Worm (Caenorhabditis elegans) whole organism, early embryonic: ENCODE results near the gene gpx-3.

Experiments
- B0310.2 ChIP-seq: sonication (generic microtip); optimal IDR thresholded peaks from 2 replicates; lab custom pipeline; 2016; ENCODE audit warnings: mild to moderate bottlenecking, missing genetic modification characterization, missing compliant biosample characterization
- F13C5.2 ChIP-seq: sonication (generic microtip); optimal IDR thresholded peaks from 2 replicates; lab custom pipeline; 2017; ENCODE audit warnings: mild to moderate bottlenecking, missing genetic modification characterization, inconsistent platforms, missing compliant biosample characterization
- aly-1 ChIP-seq: sonication (generic microtip); optimal IDR thresholded peaks from 2 replicates; lab custom pipeline; 2016; ENCODE audit warnings: missing genetic modification characterization, missing compliant biosample characterization
- ama-1 ChIP-seq: fragments of 150-350 bp; optimal IDR thresholded peaks from 2 replicates; lab custom pipeline; 2014
- ceh-13 ChIP-seq: fragments of 200-800 bp; sonication (Bioruptor generic); optimal IDR thresholded peaks from 2 replicates; lab custom pipeline; 2018; ENCODE audit warnings: mild to moderate bottlenecking, missing genetic modification characterization, missing compliant biosample characterization
- ceh-36 ChIP-seq: sonication (generic microtip); optimal IDR thresholded peaks from 2 replicates; lab custom pipeline; 2016; ENCODE audit warnings: missing genetic modification characterization, inconsistent platforms, missing compliant biosample characterization
- ets-7 ChIP-seq: sonication (generic microtip); optimal IDR thresholded peaks from 2 replicates; lab custom pipeline; 2016; ENCODE audit warnings: missing genotype, missing genetic modification characterization, missing compliant biosample characterization
- flt-1 ChIP-seq: fragments of 200-800 bp; sonication (Bioruptor generic); IDR thresholded peaks from 2 replicates; pipeline ENCODE4 v1.3.6; 2022; ENCODE audit warnings: missing genetic modification characterization, missing compliant biosample characterization
- hmbx-1 ChIP-seq: sonication (generic microtip); optimal IDR thresholded peaks from 2 replicates; lab custom pipeline; 2016; ENCODE audit warnings: mild to moderate bottlenecking, missing genetic modification characterization, missing compliant biosample characterization
- hmg-4 ChIP-seq: fragments of 200-800 bp; sonication (Bioruptor generic); optimal IDR thresholded peaks from 2 replicates; lab custom pipeline; 2018; ENCODE audit warnings: mild to moderate bottlenecking, missing genetic modification characterization, missing compliant biosample characterization
- hnd-1 ChIP-seq: sonication (generic microtip); optimal IDR thresholded peaks from 2 replicates; lab custom pipeline; 2016; ENCODE audit warnings: missing genetic modification characterization, missing compliant biosample characterization
- pes-1 ChIP-seq: fragments of 200-800 bp; sonication (Bioruptor generic); IDR thresholded peaks from 2 replicates; pipeline ENCODE4 v1.3.6; 2022; ENCODE audit warnings: missing genetic modification reagents, missing genetic modification characterization, missing compliant biosample characterization
- scrt-1 ChIP-seq: fragments of 200-800 bp; sonication (Bioruptor generic); IDR thresholded peaks from 2 replicates; pipeline ENCODE4 v1.3.6; 2022; ENCODE audit warnings: missing genetic modification characterization, missing compliant biosample characterization
- sea-1 ChIP-seq: fragments of 200-800 bp; sonication (Bioruptor generic); conservative IDR thresholded peaks from 2 replicates; pipeline ENCODE4 v1.3.6; 2022; ENCODE audit warnings: missing genetic modification characterization, missing compliant biosample characterization
- tbx-11 ChIP-seq: fragments of 200-800 bp; sonication (Bioruptor generic); IDR thresholded peaks from 2 replicates; pipeline ENCODE4 v1.3.6; 2022; ENCODE audit warnings: missing genetic modification characterization, missing compliant biosample characterization
- tbx-37 ChIP-seq: fragments of 200-800 bp; sonication (Bioruptor generic); conservative IDR thresholded peaks from 2 replicates; pipeline ENCODE4 v1.3.6; 2022; ENCODE audit warnings: missing genetic modification reagents, missing genetic modification characterization, missing compliant biosample characterization
- tra-4 ChIP-seq: sonication (generic microtip); optimal IDR thresholded peaks from 2 replicates; lab custom pipeline; 2017; ENCODE audit warnings: missing genetic modification characterization, missing compliant biosample characterization

gpx-3 gene

DNA sequence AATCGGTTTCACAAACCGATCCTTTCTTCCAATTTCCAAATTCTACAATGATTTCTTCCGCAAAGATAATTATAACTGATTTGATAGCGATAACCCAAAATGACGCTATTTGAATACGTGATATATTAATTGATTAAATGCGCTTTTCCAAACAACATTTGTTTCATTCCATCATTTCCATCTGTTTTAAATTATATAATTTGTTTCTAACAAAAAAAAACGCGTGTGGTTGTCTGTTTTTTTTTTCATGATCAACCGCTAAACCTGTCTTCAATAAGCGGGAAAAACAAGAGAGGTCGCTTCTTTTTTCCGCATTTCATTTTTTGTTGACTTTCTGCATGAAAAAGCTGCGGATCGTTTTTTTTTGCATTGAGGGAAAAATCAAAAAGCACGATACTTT, 9.6 kb downstream of the gpx-3 start:
- TF ChIP-seq hmg-4 (GFP tag; lab: Kevin White, UChicago) (no peak), B0310.2 (no peak), sea-1 (no peak), tra-4 (tag; lab: Kevin White, UChicago) (no peak), hnd-1 (no peak), hmbx-1 (no peak), tbx-37 (no peak), flt-1 (GFP tag; lab: Robert Waterston, UW) (no peak), scrt-1 (GFP tag; lab: Robert Waterston, UW) (no peak), aly-1 (tag; lab: Kevin White, UChicago) (no peak), pes-1 (GFP tag; lab: Robert Waterston, UW) (no peak), ceh-36 (tag; lab: Kevin White, UChicago) (no peak), ama-1 (lab: Kevin White, UChicago) (no peak), ets-7 (tag; lab: Kevin White, UChicago) (no peak), tbx-11 (no peak), ceh-13 (GFP tag; lab: Kevin White, UChicago) (no peak), F13C5.2 (tag; lab: Kevin White, UChicago) (no peak)

DNA sequence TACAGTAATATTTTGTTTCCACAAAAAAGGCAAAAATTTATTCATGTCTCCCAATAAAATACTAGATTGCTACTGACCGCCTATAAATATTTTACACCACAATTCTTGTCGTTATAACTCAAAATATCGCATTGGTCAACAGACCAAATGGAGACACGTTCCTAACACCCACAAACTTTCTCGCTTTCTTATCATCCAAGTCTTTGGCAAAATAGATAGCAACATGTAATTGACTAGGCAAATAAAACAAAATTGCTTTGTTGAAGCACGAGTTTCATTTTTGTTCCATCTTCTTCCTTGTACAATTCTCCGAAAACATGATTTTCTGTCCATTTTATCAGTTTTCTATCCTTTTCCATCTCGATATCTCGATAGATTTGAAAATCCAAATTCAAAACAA, 14.9 kb downstream of the gpx-3 start:
- TF ChIP-seq aly-1 (tag; lab: Kevin White, UChicago), result no peak
- no peak for TF ChIP-seq ceh-13 (GFP tag; lab: Kevin White, UChicago)
- TF ChIP-seq hmbx-1, result no peak
- no peak for TF ChIP-seq hmg-4 (GFP tag; lab: Kevin White, UChicago)
- TF ChIP-seq flt-1 (GFP tag; lab: Robert Waterston, UW), result no peak
- TF ChIP-seq tra-4 (tag; lab: Kevin White, UChicago), result no peak
- no peak for TF ChIP-seq ceh-36 (tag; lab: Kevin White, UChicago)
- no peak for TF ChIP-seq tbx-37
- TF ChIP-seq pes-1 (GFP tag; lab: Robert Waterston, UW), result no peak
- TF ChIP-seq B0310.2, result no peak
- no peak for TF ChIP-seq hnd-1
- no peak for TF ChIP-seq ets-7 (tag; lab: Kevin White, UChicago)

DNA sequence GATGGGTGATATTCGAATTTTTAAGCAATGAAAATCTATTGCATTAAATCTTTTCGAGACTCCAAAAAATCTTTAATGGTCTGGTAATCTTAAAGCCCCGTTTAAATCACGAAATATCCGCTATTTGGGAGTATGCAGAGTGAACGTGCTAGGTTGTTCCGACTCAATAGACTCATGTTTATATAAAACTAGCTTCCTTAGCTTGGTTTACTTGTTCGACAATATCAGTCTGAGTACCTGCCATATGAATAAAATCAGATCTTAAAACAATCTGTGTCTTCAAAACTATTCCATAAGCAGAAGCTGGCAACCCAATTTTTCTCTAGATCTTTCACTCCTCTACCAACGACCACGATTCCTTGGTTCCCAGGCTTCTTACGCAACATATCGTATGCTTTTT, 15.4 kb downstream of the gpx-3 start:
- no peak for TF ChIP-seq flt-1 (GFP tag; lab: Robert Waterston, UW)
- no peak for TF ChIP-seq tbx-11
- no peak for TF ChIP-seq hnd-1
- no peak for TF ChIP-seq B0310.2
- no peak for TF ChIP-seq sea-1
- TF ChIP-seq ceh-36 (tag; lab: Kevin White, UChicago), result no peak
- no peak for TF ChIP-seq ceh-13 (GFP tag; lab: Kevin White, UChicago)
- TF ChIP-seq ets-7 (tag; lab: Kevin White, UChicago), result no peak
- no peak for TF ChIP-seq hmg-4 (GFP tag; lab: Kevin White, UChicago)
- no peak for TF ChIP-seq pes-1 (GFP tag; lab: Robert Waterston, UW)
- no peak for TF ChIP-seq scrt-1 (GFP tag; lab: Robert Waterston, UW)
- no peak for TF ChIP-seq tra-4 (tag; lab: Kevin White, UChicago)
- TF ChIP-seq ama-1 (lab: Kevin White, UChicago), result no peak
- TF ChIP-seq F13C5.2 (tag; lab: Kevin White, UChicago), result no peak
- TF ChIP-seq tbx-37, result no peak
- no peak for TF ChIP-seq hmbx-1

DNA sequence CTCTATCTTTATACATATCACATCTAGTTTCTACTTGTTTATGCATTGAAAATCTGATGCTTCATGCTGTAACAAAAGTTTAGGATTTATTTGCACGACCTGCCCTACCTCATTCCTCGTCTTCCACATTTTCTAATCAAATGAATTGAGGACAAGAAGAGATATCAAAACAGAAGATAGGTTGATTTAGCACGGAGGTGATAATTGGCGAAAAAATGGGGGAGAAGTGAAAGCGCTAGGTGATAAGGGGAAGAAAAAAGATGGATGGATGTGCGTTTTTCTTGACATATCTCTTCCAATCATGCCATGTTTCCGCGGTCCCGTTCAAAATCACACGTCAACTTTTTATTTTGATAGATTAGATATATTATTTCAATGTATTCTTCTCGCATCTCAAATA, 20.4 kb downstream of the gpx-3 start:
- no peak for TF ChIP-seq B0310.2
- TF ChIP-seq hmg-4 (GFP tag; lab: Kevin White, UChicago), result no peak
- no peak for TF ChIP-seq tra-4 (tag; lab: Kevin White, UChicago)
- no peak for TF ChIP-seq ets-7 (tag; lab: Kevin White, UChicago)
- TF ChIP-seq sea-1, result no peak
- TF ChIP-seq hmbx-1, result no peak
- TF ChIP-seq scrt-1 (GFP tag; lab: Robert Waterston, UW), result no peak
- no peak for TF ChIP-seq aly-1 (tag; lab: Kevin White, UChicago)
- TF ChIP-seq tbx-11, result no peak
- TF ChIP-seq F13C5.2 (tag; lab: Kevin White, UChicago), result no peak
- TF ChIP-seq tbx-37, result no peak
- no peak for TF ChIP-seq flt-1 (GFP tag; lab: Robert Waterston, UW)
- TF ChIP-seq ama-1 (lab: Kevin White, UChicago), result no peak
- no peak for TF ChIP-seq pes-1 (GFP tag; lab: Robert Waterston, UW)
- no peak for TF ChIP-seq hnd-1
- TF ChIP-seq ceh-13 (GFP tag; lab: Kevin White, UChicago), result no peak

DNA sequence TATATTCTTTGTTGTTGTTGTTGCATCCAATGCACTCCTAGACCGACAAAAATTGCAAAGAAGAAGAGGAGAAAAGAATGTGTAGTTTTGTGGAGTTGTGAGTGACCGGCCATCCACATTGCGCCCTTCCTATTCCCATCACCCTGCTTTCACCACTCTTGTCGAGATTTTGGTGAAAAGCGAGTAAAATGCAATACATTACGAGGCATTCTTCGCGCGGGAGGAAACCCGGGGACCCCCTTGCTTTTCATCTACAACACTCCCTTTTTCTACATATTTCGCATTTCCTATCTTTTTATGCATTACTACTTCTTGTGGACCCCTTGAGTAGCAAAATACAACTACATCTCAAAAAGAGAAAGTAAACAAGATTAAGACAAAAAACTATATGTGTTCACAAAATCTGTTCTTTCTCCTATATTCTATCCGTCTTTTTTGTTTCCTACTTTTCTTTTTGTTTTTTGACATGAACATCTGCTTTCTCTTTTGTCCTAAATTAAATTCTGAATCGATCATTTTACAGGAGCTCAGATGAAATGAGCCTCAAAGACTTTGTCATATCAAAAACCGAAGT, 22.4 kb downstream of the gpx-3 start, which contains the start of gene C11E4.6:
TSS of gene C11E4.6 (plus strand) at position 524 of the 574 bp plus-strand sequence.
- no peak for TF ChIP-seq hnd-1
- TF ChIP-seq tbx-37, result no peak
- no peak for TF ChIP-seq ceh-13 (GFP tag; lab: Kevin White, UChicago)
- TF ChIP-seq flt-1 (GFP tag; lab: Robert Waterston, UW), result no peak
- TF ChIP-seq pes-1 (GFP tag; lab: Robert Waterston, UW), result no peak
- no peak for TF ChIP-seq B0310.2
- no peak for TF ChIP-seq tbx-11
- TF ChIP-seq ceh-36 (tag; lab: Kevin White, UChicago), result no peak
- TF ChIP-seq sea-1, result no peak
- no peak for TF ChIP-seq F13C5.2 (tag; lab: Kevin White, UChicago)
- no peak for TF ChIP-seq tra-4 (tag; lab: Kevin White, UChicago)
- no peak for TF ChIP-seq hmg-4 (GFP tag; lab: Kevin White, UChicago)

DNA sequence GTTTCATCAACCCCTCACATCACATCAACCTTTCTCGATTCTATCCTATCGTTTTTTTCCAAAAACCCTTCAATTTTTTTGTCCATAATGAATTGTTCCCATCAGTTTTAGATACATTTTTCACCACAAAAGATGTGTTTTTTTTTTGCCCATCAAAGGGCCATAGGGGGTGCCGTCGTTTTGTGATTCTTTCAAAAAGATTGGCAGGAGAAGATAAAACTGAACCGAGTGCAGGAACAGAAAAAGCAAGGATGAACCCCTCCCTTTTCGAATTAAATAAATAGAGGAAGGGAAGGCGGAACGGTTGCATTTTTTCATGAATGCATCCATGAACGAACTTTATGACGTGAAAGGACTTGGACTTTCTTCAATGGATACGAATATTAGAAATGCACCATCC, 29.2 kb downstream of the gpx-3 start, which contains the start of gene C11E4.7:
TSS of gene C11E4.7 (plus strand) at position 301 of the 400 bp plus-strand sequence.
- TF ChIP-seq hmg-4 (GFP tag; lab: Kevin White, UChicago) (no peak), ets-7 (tag; lab: Kevin White, UChicago) (no peak), tbx-37 (no peak), hnd-1 (no peak), ceh-13 (GFP tag; lab: Kevin White, UChicago) (no peak), tra-4 (tag; lab: Kevin White, UChicago) (no peak), ceh-36 (tag; lab: Kevin White, UChicago) (no peak), sea-1 (no peak), ama-1 (lab: Kevin White, UChicago) (no peak), pes-1 (GFP tag; lab: Robert Waterston, UW) (no peak), B0310.2 (no peak), flt-1 (GFP tag; lab: Robert Waterston, UW) (no peak), F13C5.2 (tag; lab: Kevin White, UChicago) (no peak), hmbx-1 (no peak), aly-1 (tag; lab: Kevin White, UChicago) (no peak), tbx-11 (no peak), scrt-1 (GFP tag; lab: Robert Waterston, UW) (no peak)
